Fruit fly (Drosophila melanogaster) whole organism, embryonic: ENCODE results near the gene CG15336.

Experiments
- Adf1 ChIP-seq: fragments of 200-800 bp; sonication (Bioruptor generic); IDR thresholded peaks from 2 replicates; pipeline ENCODE4 v1.3.6; 2022; ENCODE audit warnings: missing biosample characterization, missing genetic modification characterization
- Bgb ChIP-seq: fragments of 200-800 bp; sonication (Bioruptor generic); IDR thresholded peaks from 2 replicates; pipeline ENCODE4 v1.3.6; 2022; ENCODE audit warnings: missing biosample characterization, missing genetic modification characterization; ENCODE audit not compliant: partially characterized antibody
- CG10209 ChIP-seq: fragments of 200-800 bp; sonication (Bioruptor generic); optimal IDR thresholded peaks from 3 replicates; lab custom pipeline; 2017; ENCODE audit warnings: missing biosample characterization, mild to moderate bottlenecking, missing genetic modification characterization, missing genetic modification reagents
- CG10274 ChIP-seq: fragments of 200-800 bp; sonication (Bioruptor generic); optimal IDR thresholded peaks from 3 replicates; lab custom pipeline; 2017; ENCODE audit warnings: missing biosample characterization, mild to moderate bottlenecking, missing genetic modification characterization
- CG10565 ChIP-seq: fragments of 200-800 bp; sonication (Bioruptor generic); optimal IDR thresholded peaks from 3 replicates; lab custom pipeline; 2016; ENCODE audit warnings: missing biosample characterization, mild to moderate bottlenecking, missing genetic modification characterization
- CG10654 ChIP-seq: fragments of 200-800 bp; sonication (Bioruptor generic); optimal IDR thresholded peaks from 2 replicates; lab custom pipeline; 2016; ENCODE audit warnings: missing biosample characterization, missing genetic modification characterization
- CG12236 ChIP-seq: fragments of 200-800 bp; sonication (Bioruptor generic); optimal IDR thresholded peaks from 2 replicates; lab custom pipeline; 2016; ENCODE audit warnings: missing biosample characterization, missing genetic modification characterization
- CG16813 ChIP-seq: fragments of 200-800 bp; sonication (Bioruptor generic); IDR thresholded peaks from 3 replicates; pipeline ENCODE4 v1.3.6; 2022; ENCODE audit warnings: missing biosample characterization, missing genetic modification characterization; ENCODE audit not compliant: partially characterized antibody
- CG16863 ChIP-seq: fragments of 200-800 bp; sonication (Bioruptor generic); optimal IDR thresholded peaks from 3 replicates; lab custom pipeline; 2016; ENCODE audit warnings: missing biosample characterization, missing genetic modification characterization
- CG17612 ChIP-seq: fragments of 200-800 bp; sonication (Bioruptor generic); IDR thresholded peaks from 2 replicates; pipeline ENCODE4 v1.3.6; 2022; ENCODE audit warnings: missing biosample characterization, missing genetic modification characterization
- CG18619 ChIP-seq: fragments of 200-800 bp; sonication (Bioruptor generic); optimal IDR thresholded peaks from 3 replicates; lab custom pipeline; 2017; ENCODE audit warnings: missing biosample characterization, mild to moderate bottlenecking, missing genetic modification characterization
- CG30020 ChIP-seq: fragments of 200-800 bp; optimal IDR thresholded peaks from 2 replicates; lab custom pipeline; 2019; ENCODE audit warnings: missing biosample characterization, mild to moderate bottlenecking, missing genetic modification characterization, moderate library complexity
- CG32532 ChIP-seq: fragments of 200-800 bp; sonication (Bioruptor generic); IDR thresholded peaks from 2 replicates; pipeline ENCODE4 v1.3.6; 2022; ENCODE audit warnings: missing biosample characterization, missing genetic modification characterization
- CG6654 ChIP-seq: fragments of 200-800 bp; sonication (Bioruptor generic); optimal IDR thresholded peaks from 2 replicates; lab custom pipeline; 2017; ENCODE audit warnings: missing biosample characterization, mild to moderate bottlenecking, missing genetic modification characterization
- CG6813 ChIP-seq: fragments of 200-800 bp; sonication (Bioruptor generic); optimal IDR thresholded peaks from 2 replicates; lab custom pipeline; 2017; ENCODE audit warnings: missing biosample characterization, missing genetic modification characterization, mild to moderate bottlenecking, moderate library complexity, missing genetic modification reagents
- CG8924 ChIP-seq: fragments of 200-800 bp; optimal IDR thresholded peaks from 3 replicates; lab custom pipeline; 2019; ENCODE audit warnings: missing biosample characterization, mild to moderate bottlenecking, missing genetic modification characterization, moderate library complexity
- Deaf1 ChIP-seq: fragments of 200-800 bp; optimal IDR thresholded peaks from 3 replicates; lab custom pipeline; 2019; ENCODE audit warnings: missing biosample characterization, mild to moderate bottlenecking, missing genetic modification characterization, moderate library complexity
- Dek ChIP-seq: fragments of 200-800 bp; sonication (Bioruptor generic); optimal IDR thresholded peaks from 3 replicates; lab custom pipeline; 2019; ENCODE audit warnings: missing biosample characterization, mild to moderate bottlenecking, missing genetic modification characterization, moderate library complexity
- GATAe ChIP-seq: fragments of 200-800 bp; sonication (Bioruptor generic); conservative IDR thresholded peaks from 2 replicates; pipeline ENCODE4 v1.3.6; 2022; ENCODE audit warnings: missing biosample characterization, missing genetic modification characterization
- HLHmδ ChIP-seq: fragments of 200-800 bp; sonication (Bioruptor generic); optimal IDR thresholded peaks from 2 replicates; lab custom pipeline; 2018; ENCODE audit warnings: missing biosample characterization, mild to moderate bottlenecking, missing genetic modification characterization, moderate library complexity
- Hr39 ChIP-seq: fragments of >200 bp; optimal IDR thresholded peaks from 2 replicates; lab custom pipeline; 2017
- Nf-YC ChIP-seq: fragments of 200-800 bp; optimal IDR thresholded peaks from 3 replicates; lab custom pipeline; 2019; ENCODE audit warnings: missing biosample characterization, mild to moderate bottlenecking, missing genetic modification characterization, moderate library complexity
- Opbp ChIP-seq: fragments of 200-800 bp; sonication (Bioruptor generic); IDR thresholded peaks from 3 replicates; pipeline ENCODE4 v1.3.6; 2022; ENCODE audit warnings: missing biosample characterization, missing genetic modification characterization; ENCODE audit not compliant: partially characterized antibody
- Ptx1 ChIP-seq: fragments of 200-800 bp; sonication (Bioruptor generic); IDR thresholded peaks from 2 replicates; pipeline ENCODE4 v1.3.6; 2022; ENCODE audit warnings: missing biosample characterization, missing genetic modification characterization
- abd-A ChIP-seq: fragments of 200-800 bp; sonication (Bioruptor generic); optimal IDR thresholded peaks from 3 replicates; lab custom pipeline; 2019; ENCODE audit warnings: missing biosample characterization, mild to moderate bottlenecking, missing genetic modification characterization, moderate library complexity
- bigmax ChIP-seq: fragments of 200-800 bp; sonication (Bioruptor generic); optimal IDR thresholded peaks from 2 replicates; lab custom pipeline; 2018; ENCODE audit warnings: missing biosample characterization, mild to moderate bottlenecking, missing genetic modification characterization
- cad ChIP-seq: fragments of >200 bp; optimal IDR thresholded peaks from 2 replicates; lab custom pipeline; 2017; ENCODE audit warnings: missing biosample characterization, missing genetic modification characterization
- cg ChIP-seq: fragments of 200-800 bp; sonication (Bioruptor generic); optimal IDR thresholded peaks from 3 replicates; lab custom pipeline; 2019; ENCODE audit warnings: missing biosample characterization, mild to moderate bottlenecking, missing genetic modification characterization, moderate library complexity
- dysf ChIP-seq: fragments of 200-800 bp; sonication (Bioruptor generic); IDR thresholded peaks from 3 replicates; pipeline ENCODE4 v1.3.6; 2022; ENCODE audit warnings: missing biosample characterization, missing genetic modification characterization
- fd96Cb ChIP-seq: fragments of 200-800 bp; sonication (Bioruptor generic); optimal IDR thresholded peaks from 2 replicates; lab custom pipeline; 2018; ENCODE audit warnings: missing biosample characterization, mild to moderate bottlenecking, missing genetic modification characterization, moderate library complexity
- grn ChIP-seq: fragments of 200-800 bp; sonication (Bioruptor generic); optimal IDR thresholded peaks from 3 replicates; lab custom pipeline; 2017; ENCODE audit warnings: missing biosample characterization, missing genetic modification characterization
- gt ChIP-seq: fragments of 200-800 bp; sonication (Bioruptor generic); IDR thresholded peaks from 2 replicates; pipeline ENCODE4 v1.3.6; 2022; ENCODE audit warnings: missing biosample characterization, missing genetic modification characterization
- inv ChIP-seq: fragments of 200-800 bp; sonication (Bioruptor generic); IDR thresholded peaks from 2 replicates; pipeline ENCODE4 v1.3.6; 2022; ENCODE audit warnings: missing biosample characterization, missing genetic modification characterization; ENCODE audit not compliant: partially characterized antibody
- mld ChIP-seq: fragments of 200-800 bp; sonication (Bioruptor generic); IDR thresholded peaks from 3 replicates; pipeline ENCODE4 v1.3.6; 2022; ENCODE audit warnings: missing biosample characterization, missing genetic modification characterization; ENCODE audit not compliant: partially characterized antibody
- seq ChIP-seq: fragments of 200-800 bp; sonication (Bioruptor generic); IDR thresholded peaks from 2 replicates; pipeline ENCODE4 v1.3.6; 2022; ENCODE audit warnings: missing biosample characterization, missing genetic modification characterization
- sqz ChIP-seq: fragments of 200-800 bp; sonication (Bioruptor generic); optimal IDR thresholded peaks from 3 replicates; lab custom pipeline; 2018; ENCODE audit warnings: missing biosample characterization, mild to moderate bottlenecking, missing genetic modification characterization
- tgo ChIP-seq: fragments of 200-800 bp; sonication (Bioruptor generic); IDR thresholded peaks from 3 replicates; pipeline ENCODE4 v1.3.6; 2022; ENCODE audit warnings: missing biosample characterization, missing genetic modification characterization

Gene CG15336

DNA sequence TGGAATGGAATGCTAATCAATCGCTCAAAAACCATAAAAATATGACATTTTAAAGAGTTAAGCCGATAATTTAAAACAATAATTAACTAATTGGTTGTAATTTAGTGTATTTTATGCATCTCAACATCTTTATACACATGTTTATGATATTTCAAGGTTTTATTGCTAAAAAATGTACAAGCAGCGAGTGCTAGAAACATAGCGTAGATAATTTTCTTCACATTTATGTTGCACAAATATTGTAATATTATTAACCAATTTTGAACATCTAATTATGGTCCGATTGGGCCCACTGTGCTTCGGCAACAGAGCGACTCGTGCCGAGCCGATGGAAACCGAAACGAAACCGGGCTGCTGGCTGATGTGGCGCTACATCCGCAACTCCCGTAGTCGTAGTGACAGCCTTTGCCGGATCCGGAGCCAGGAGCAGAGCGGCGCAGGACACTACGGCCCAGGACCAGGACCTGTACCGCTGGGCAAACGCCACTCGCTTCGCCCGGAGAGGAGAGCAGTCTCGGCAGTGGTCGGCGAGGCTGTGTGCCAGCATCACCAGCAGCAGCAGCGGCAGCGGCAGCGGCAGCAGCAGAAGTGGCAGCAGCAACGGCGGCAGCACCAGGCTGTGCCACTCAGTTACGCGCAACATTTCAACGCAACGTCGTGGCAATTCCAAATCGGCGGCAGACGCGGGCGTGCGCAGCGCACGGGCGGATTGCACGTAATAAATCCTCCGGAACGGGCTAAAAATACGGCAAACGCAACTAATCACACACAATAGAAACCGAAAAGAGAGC lies 30.6 kb downstream of the CG15336 start, which contains the start of gene sdt (continued):
- TF ChIP-seq CG10274 (GFP tag; lab: Kevin White, UChicago) = no peak
- TF ChIP-seq HLHmδ = no peak
- no peak for TF ChIP-seq CG16863 (GFP tag; lab: Kevin White, UChicago)
- no peak for TF ChIP-seq CG17612 (GFP tag; lab: Robert Waterston, UW)
- TF ChIP-seq Dek (tag; lab: Kevin White, UChicago) = no peak
- TF ChIP-seq CG30020 (tag; lab: Kevin White, UChicago) = no peak
- TF ChIP-seq tgo = no peak
- TF ChIP-seq CG8924 (tag; lab: Kevin White, UChicago) = no peak
- TF ChIP-seq CG16813 (GFP tag; lab: Robert Waterston, UW) = no peak

DNA sequence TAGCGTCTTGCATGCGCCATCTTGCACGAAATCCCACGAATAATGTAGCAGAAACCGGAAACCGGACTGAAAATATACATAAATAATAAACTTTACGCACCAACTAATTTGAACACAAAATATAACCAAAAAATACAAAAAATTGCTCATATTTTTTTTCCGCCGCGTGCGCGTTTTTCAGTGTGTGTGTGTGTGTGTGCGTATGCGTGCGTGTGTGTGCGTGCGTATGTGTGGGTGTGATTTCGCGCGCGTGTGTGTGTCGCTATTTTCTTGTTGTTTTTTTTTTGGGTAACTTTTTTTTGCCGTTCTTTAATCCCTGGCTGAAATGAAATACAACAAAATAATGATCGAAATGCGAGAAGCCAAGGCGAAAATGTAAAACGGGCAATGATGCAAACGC lies 31.2 kb downstream of the CG15336 start:
- TF ChIP-seq dysf (GFP tag; lab: Robert Waterston, UW) (no peak), Ptx1 (no peak), CG10654 (GFP tag; lab: Kevin White, UChicago) (no peak), Hr39 (lab: Kevin White, UChicago) (peak; percentile 94), sqz (GFP tag; lab: Kevin White, UChicago) (peak; percentile 36), CG8924 (tag; lab: Kevin White, UChicago) (no peak), mld (GFP tag; lab: Robert Waterston, UW) (no peak), cg (GFP tag; lab: Kevin White, UChicago) (peak; percentile 22), gt (GFP tag; lab: Robert Waterston, UW) (no peak)

DNA sequence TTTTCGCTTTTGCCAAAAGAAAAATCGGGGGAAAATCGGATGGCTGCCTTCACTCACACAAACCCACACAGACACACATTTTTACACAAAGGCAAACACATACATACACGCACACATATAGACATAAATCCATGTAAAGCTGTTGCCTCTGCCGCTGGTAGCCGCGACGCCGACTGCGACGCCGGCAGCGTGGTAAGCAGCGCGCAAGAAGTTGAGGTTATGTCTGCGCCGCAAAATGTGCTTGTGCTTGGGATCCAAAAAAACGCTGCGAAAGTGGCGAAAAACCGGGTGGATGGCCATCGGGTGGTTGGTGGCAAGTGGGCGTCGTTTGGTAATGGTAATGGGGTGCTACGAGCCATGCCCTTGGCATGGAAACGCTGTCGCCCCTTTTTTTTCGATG lies 32.1 kb downstream of the CG15336 start:
- TF ChIP-seq Nf-YC (tag; lab: Kevin White, UChicago) = no peak
- TF ChIP-seq CG6813 (GFP tag; lab: Kevin White, UChicago) = no peak
- TF ChIP-seq CG32532 (GFP tag; lab: Robert Waterston, UW) = 0 out of 2 replicates have a peak, but pooled peaks have one; percentile 16
- TF ChIP-seq CG12236 (GFP tag; lab: Kevin White, UChicago) = no peak
- peak; percentile 83 for TF ChIP-seq bigmax (GFP tag; lab: Kevin White, UChicago)
- TF ChIP-seq abd-A (tag; lab: Kevin White, UChicago) = peak; percentile 46
- TF ChIP-seq fd96Cb = no peak
- TF ChIP-seq cg (GFP tag; lab: Kevin White, UChicago) = peak; percentile 29
- TF ChIP-seq Adf1 = peak; percentile 93
- peak; percentile 33 for TF ChIP-seq Deaf1

DNA sequence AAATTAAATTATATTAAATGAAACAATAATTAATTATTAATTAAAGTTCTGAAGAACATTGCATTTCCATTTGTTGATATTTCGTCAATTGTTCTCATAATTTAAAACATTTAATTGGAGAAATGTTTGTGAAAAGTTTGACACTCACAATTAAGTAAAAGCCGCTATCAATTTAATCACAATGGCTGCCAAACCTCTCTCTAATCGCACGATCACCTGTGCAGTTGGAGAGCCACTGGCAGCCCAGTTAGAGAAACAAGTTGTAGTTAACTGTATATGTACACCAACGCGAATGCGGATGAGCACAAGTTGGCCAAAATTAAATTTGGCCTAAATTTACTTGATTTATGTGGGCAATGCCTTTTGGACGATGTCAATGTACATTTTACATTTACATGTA lies 44.4 kb downstream of the CG15336 start:
- TF ChIP-seq Bgb (GFP tag; lab: Robert Waterston, UW) = 0 out of 2 replicates have a peak, but pooled peaks have one; percentile 14
- no peak for TF ChIP-seq seq (GFP tag; lab: Robert Waterston, UW)
- no peak for TF ChIP-seq inv (GFP tag; lab: Robert Waterston, UW)
- TF ChIP-seq CG10209 (GFP tag; lab: Kevin White, UChicago) = no peak
- no peak for TF ChIP-seq CG18619 (GFP tag; lab: Kevin White, UChicago)
- TF ChIP-seq GATAe = peak; percentile 32; the same call in 1 of the 2 replicates
- peak; percentile 72 for TF ChIP-seq grn
- no peak for TF ChIP-seq CG10565 (GFP tag; lab: Kevin White, UChicago)
- peak; percentile 98 for TF ChIP-seq CG6654 (GFP tag; lab: Kevin White, UChicago)
- TF ChIP-seq Opbp (GFP tag; lab: Robert Waterston, UW) = 0 out of 3 replicates have a peak, but pooled peaks have one; percentile 33
- TF ChIP-seq cad (GFP tag; lab: Kevin White, UChicago) = peak; percentile 91
